Worm (Caenorhabditis elegans) whole organism, early embryonic: ENCODE results near the gene F16B12.7.

Experiments
- B0310.2 ChIP-seq: sonication (generic microtip); optimal IDR thresholded peaks from 2 replicates; lab custom pipeline; 2016; ENCODE audit warnings: mild to moderate bottlenecking, missing genetic modification characterization, missing compliant biosample characterization
- F13C5.2 ChIP-seq: sonication (generic microtip); optimal IDR thresholded peaks from 2 replicates; lab custom pipeline; 2017; ENCODE audit warnings: mild to moderate bottlenecking, missing genetic modification characterization, inconsistent platforms, missing compliant biosample characterization
- aly-1 ChIP-seq: sonication (generic microtip); optimal IDR thresholded peaks from 2 replicates; lab custom pipeline; 2016; ENCODE audit warnings: missing genetic modification characterization, missing compliant biosample characterization
- ama-1 ChIP-seq: fragments of 150-350 bp; optimal IDR thresholded peaks from 2 replicates; lab custom pipeline; 2014
- ceh-13 ChIP-seq: fragments of 200-800 bp; sonication (Bioruptor generic); optimal IDR thresholded peaks from 2 replicates; lab custom pipeline; 2018; ENCODE audit warnings: mild to moderate bottlenecking, missing genetic modification characterization, missing compliant biosample characterization
- ceh-36 ChIP-seq: sonication (generic microtip); optimal IDR thresholded peaks from 2 replicates; lab custom pipeline; 2016; ENCODE audit warnings: missing genetic modification characterization, inconsistent platforms, missing compliant biosample characterization
- ets-7 ChIP-seq: sonication (generic microtip); optimal IDR thresholded peaks from 2 replicates; lab custom pipeline; 2016; ENCODE audit warnings: missing genotype, missing genetic modification characterization, missing compliant biosample characterization
- flt-1 ChIP-seq: fragments of 200-800 bp; sonication (Bioruptor generic); IDR thresholded peaks from 2 replicates; pipeline ENCODE4 v1.3.6; 2022; ENCODE audit warnings: missing genetic modification characterization, missing compliant biosample characterization
- hmbx-1 ChIP-seq: sonication (generic microtip); optimal IDR thresholded peaks from 2 replicates; lab custom pipeline; 2016; ENCODE audit warnings: mild to moderate bottlenecking, missing genetic modification characterization, missing compliant biosample characterization
- hmg-4 ChIP-seq: fragments of 200-800 bp; sonication (Bioruptor generic); optimal IDR thresholded peaks from 2 replicates; lab custom pipeline; 2018; ENCODE audit warnings: mild to moderate bottlenecking, missing genetic modification characterization, missing compliant biosample characterization
- hnd-1 ChIP-seq: sonication (generic microtip); optimal IDR thresholded peaks from 2 replicates; lab custom pipeline; 2016; ENCODE audit warnings: missing genetic modification characterization, missing compliant biosample characterization
- pes-1 ChIP-seq: fragments of 200-800 bp; sonication (Bioruptor generic); IDR thresholded peaks from 2 replicates; pipeline ENCODE4 v1.3.6; 2022; ENCODE audit warnings: missing genetic modification reagents, missing genetic modification characterization, missing compliant biosample characterization
- scrt-1 ChIP-seq: fragments of 200-800 bp; sonication (Bioruptor generic); IDR thresholded peaks from 2 replicates; pipeline ENCODE4 v1.3.6; 2022; ENCODE audit warnings: missing genetic modification characterization, missing compliant biosample characterization
- sea-1 ChIP-seq: fragments of 200-800 bp; sonication (Bioruptor generic); conservative IDR thresholded peaks from 2 replicates; pipeline ENCODE4 v1.3.6; 2022; ENCODE audit warnings: missing genetic modification characterization, missing compliant biosample characterization
- tbx-11 ChIP-seq: fragments of 200-800 bp; sonication (Bioruptor generic); IDR thresholded peaks from 2 replicates; pipeline ENCODE4 v1.3.6; 2022; ENCODE audit warnings: missing genetic modification characterization, missing compliant biosample characterization
- tbx-37 ChIP-seq: fragments of 200-800 bp; sonication (Bioruptor generic); conservative IDR thresholded peaks from 2 replicates; pipeline ENCODE4 v1.3.6; 2022; ENCODE audit warnings: missing genetic modification reagents, missing genetic modification characterization, missing compliant biosample characterization
- tra-4 ChIP-seq: sonication (generic microtip); optimal IDR thresholded peaks from 2 replicates; lab custom pipeline; 2017; ENCODE audit warnings: missing genetic modification characterization, missing compliant biosample characterization

Gene F16B12.7

ce11 chrX:14132677-14133076, 24.3 kb downstream of the F16B12.7 start:
- TF ChIP-seq ceh-13 (GFP tag; lab: Kevin White, UChicago) (no peak), B0310.2 (tag; lab: Kevin White, UChicago) (no peak), aly-1 (tag; lab: Kevin White, UChicago) (no peak), tra-4 (tag; lab: Kevin White, UChicago) (no peak), tbx-11 (GFP tag; lab: Robert Waterston, UW) (no peak), sea-1 (GFP tag; lab: Robert Waterston, UW) (no peak), hmbx-1 (tag; lab: Kevin White, UChicago) (no peak), ets-7 (tag; lab: Kevin White, UChicago) (no peak), hmg-4 (GFP tag; lab: Kevin White, UChicago) (no peak), flt-1 (GFP tag; lab: Robert Waterston, UW) (no peak), ceh-36 (tag; lab: Kevin White, UChicago) (no peak), F13C5.2 (tag; lab: Kevin White, UChicago) (no peak)

- TF ChIP-seq tbx-37 (no peak), B0310.2 (tag; lab: Kevin White, UChicago) (no peak), ceh-36 (tag; lab: Kevin White, UChicago) (no peak), F13C5.2 (tag; lab: Kevin White, UChicago) (no peak), scrt-1 (GFP tag; lab: Robert Waterston, UW) (no peak), ceh-13 (GFP tag; lab: Kevin White, UChicago) (no peak), aly-1 (tag; lab: Kevin White, UChicago) (no peak), tbx-11 (GFP tag; lab: Robert Waterston, UW) (no peak), pes-1 (no peak), flt-1 (GFP tag; lab: Robert Waterston, UW) (no peak), sea-1 (GFP tag; lab: Robert Waterston, UW) (no peak), hmbx-1 (tag; lab: Kevin White, UChicago) (no peak), ama-1 (lab: Kevin White, UChicago) (no peak), ets-7 (tag; lab: Kevin White, UChicago) (no peak), hnd-1 (tag; lab: Kevin White, UChicago) (no peak), tra-4 (tag; lab: Kevin White, UChicago) (no peak), hmg-4 (GFP tag; lab: Kevin White, UChicago) (no peak)
Measured at ce11 chrX:14134244-14134643, 25.9 kb downstream of the F16B12.7 start, which contains the start of gene F28H6.8. Gene F28H6.8 (minus strand): TSS chrX:14134344.

ce11 chrX:14134883-14135282, 26.5 kb downstream of the F16B12.7 start:
- peak; percentile 62 for TF ChIP-seq pes-1
- TF ChIP-seq flt-1 (GFP tag; lab: Robert Waterston, UW), result peak; percentile 11; the same call in 1 of the 2 replicates
- TF ChIP-seq sea-1 (GFP tag; lab: Robert Waterston, UW), result peak; percentile 73; the same call in 1 of the 2 replicates
- TF ChIP-seq scrt-1 (GFP tag; lab: Robert Waterston, UW), result no peak

ce11 chrX:14136795-14137194, 28.4 kb downstream of the F16B12.7 start:
- TF ChIP-seq pes-1 (peak; percentile 67), scrt-1 (GFP tag; lab: Robert Waterston, UW) (0 out of 2 replicates have a peak, but pooled peaks have one; percentile 38), flt-1 (GFP tag; lab: Robert Waterston, UW) (0 out of 2 replicates have a peak, but pooled peaks have one; percentile 15)

ce11 chrX:14140040-14140439, 31.7 kb downstream of the F16B12.7 start, which contains the start of gene nkat-1:
Gene nkat-1 (minus strand): TSS chrX:14140140.
- TF ChIP-seq ets-7 (tag; lab: Kevin White, UChicago), result no peak
- TF ChIP-seq F13C5.2 (tag; lab: Kevin White, UChicago), result no peak
- TF ChIP-seq ceh-13 (GFP tag; lab: Kevin White, UChicago), result no peak
- no peak for TF ChIP-seq tbx-11 (GFP tag; lab: Robert Waterston, UW)
- no peak for TF ChIP-seq pes-1
- no peak for TF ChIP-seq hmbx-1 (tag; lab: Kevin White, UChicago)
- TF ChIP-seq sea-1 (GFP tag; lab: Robert Waterston, UW), result no peak

ce11 chrX:14141344-14141841, 33.0 kb downstream of the F16B12.7 start:
- TF ChIP-seq ceh-36 (tag; lab: Kevin White, UChicago) (no peak), hmbx-1 (tag; lab: Kevin White, UChicago) (no peak), flt-1 (GFP tag; lab: Robert Waterston, UW) (no peak), hmg-4 (GFP tag; lab: Kevin White, UChicago) (no peak), sea-1 (GFP tag; lab: Robert Waterston, UW) (no peak), ama-1 (lab: Kevin White, UChicago) (no peak), aly-1 (tag; lab: Kevin White, UChicago) (no peak), tra-4 (tag; lab: Kevin White, UChicago) (no peak), ets-7 (tag; lab: Kevin White, UChicago) (no peak), hnd-1 (tag; lab: Kevin White, UChicago) (no peak), tbx-11 (GFP tag; lab: Robert Waterston, UW) (no peak), pes-1 (no peak), scrt-1 (GFP tag; lab: Robert Waterston, UW) (no peak), B0310.2 (tag; lab: Kevin White, UChicago) (no peak), ceh-13 (GFP tag; lab: Kevin White, UChicago) (no peak), F13C5.2 (tag; lab: Kevin White, UChicago) (no peak)

ce11 chrX:14141896-14142392, 33.6 kb downstream of the F16B12.7 start, which contains the start of gene ceh-89:
Gene ceh-89 (plus strand): TSS chrX:14141946.
- TF ChIP-seq hnd-1 (tag; lab: Kevin White, UChicago), result no peak
- no peak for TF ChIP-seq pes-1
- TF ChIP-seq tbx-11 (GFP tag; lab: Robert Waterston, UW), result no peak
- no peak for TF ChIP-seq ceh-13 (GFP tag; lab: Kevin White, UChicago)
- TF ChIP-seq hmg-4 (GFP tag; lab: Kevin White, UChicago), result no peak
- no peak for TF ChIP-seq tra-4 (tag; lab: Kevin White, UChicago)
- no peak for TF ChIP-seq F13C5.2 (tag; lab: Kevin White, UChicago)
- TF ChIP-seq B0310.2 (tag; lab: Kevin White, UChicago), result no peak
- TF ChIP-seq tbx-37, result no peak
- TF ChIP-seq hmbx-1 (tag; lab: Kevin White, UChicago), result no peak
- no peak for TF ChIP-seq aly-1 (tag; lab: Kevin White, UChicago)
- TF ChIP-seq sea-1 (GFP tag; lab: Robert Waterston, UW), result no peak
- TF ChIP-seq ets-7 (tag; lab: Kevin White, UChicago), result no peak
- no peak for TF ChIP-seq ama-1 (lab: Kevin White, UChicago)
- TF ChIP-seq scrt-1 (GFP tag; lab: Robert Waterston, UW), result no peak
- no peak for TF ChIP-seq flt-1 (GFP tag; lab: Robert Waterston, UW)
- no peak for TF ChIP-seq ceh-36 (tag; lab: Kevin White, UChicago)
